Worm (Caenorhabditis elegans): ENCODE results near the gene C17C3.3.

The C17C3.3 gene

ce11 chrII:5574925-5575324 lies 13.4 kb downstream of the C17C3.3 start:
- TF ChIP-seq ets-7 (tag; optimal IDR thresholded peaks at IDR 0.05): no peak
- no peak for TF ChIP-seq tbx-37 (GFP tag; conservative IDR thresholded peaks at IDR 0.05)
- TF ChIP-seq scrt-1 (GFP tag; IDR thresholded peaks at IDR 0.05): no peak
- no peak for TF ChIP-seq flt-1 (GFP tag; IDR thresholded peaks at IDR 0.05)
- no peak for TF ChIP-seq hnd-1 (tag; optimal IDR thresholded peaks at IDR 0.05)
- no peak for TF ChIP-seq ama-1 (optimal IDR thresholded peaks at IDR 0.05)
- TF ChIP-seq aly-1 (tag; optimal IDR thresholded peaks at IDR 0.05): no peak
- TF ChIP-seq ceh-13 (GFP tag; optimal IDR thresholded peaks at IDR 0.05): no peak

- peak; percentile 36 for TF ChIP-seq ceh-13 (GFP tag; optimal IDR thresholded peaks at IDR 0.05)
- peak; percentile 27 for TF ChIP-seq B0310.2 (tag; optimal IDR thresholded peaks at IDR 0.05)
- peak; percentile 33 for TF ChIP-seq F13C5.2 (tag; optimal IDR thresholded peaks at IDR 0.05)
- TF ChIP-seq hnd-1 (tag; optimal IDR thresholded peaks at IDR 0.05): peak; percentile 20
- peak; percentile 37; the same call in 1 of the 2 replicates for TF ChIP-seq tbx-37 (GFP tag; conservative IDR thresholded peaks at IDR 0.05)
- TF ChIP-seq ceh-36 (tag; optimal IDR thresholded peaks at IDR 0.05): peak; percentile 33
- peak; percentile 66 for TF ChIP-seq scrt-1 (GFP tag; IDR thresholded peaks at IDR 0.05)
- peak; percentile 22 for TF ChIP-seq hmbx-1 (tag; optimal IDR thresholded peaks at IDR 0.05)
- no peak for TF ChIP-seq ets-7 (tag; optimal IDR thresholded peaks at IDR 0.05)
- peak; percentile 76 for TF ChIP-seq hmg-4 (GFP tag; optimal IDR thresholded peaks at IDR 0.05)
- peak; percentile 73 for TF ChIP-seq flt-1 (GFP tag; IDR thresholded peaks at IDR 0.05)
- no peak for TF ChIP-seq pes-1 (GFP tag; IDR thresholded peaks at IDR 0.05)
- peak; percentile 59; the same call in 1 of the 2 replicates for TF ChIP-seq tbx-11 (GFP tag; IDR thresholded peaks at IDR 0.05)
- TF ChIP-seq aly-1 (tag; optimal IDR thresholded peaks at IDR 0.05): no peak
- TF ChIP-seq tra-4 (tag; optimal IDR thresholded peaks at IDR 0.05): no peak
- TF ChIP-seq sea-1 (GFP tag; conservative IDR thresholded peaks at IDR 0.05): 0 out of 2 replicates have a peak, but pooled peaks have one; percentile 64
These were observed 15.5 kb downstream of the C17C3.3 start for ce11 chrII:5577060-5577459.

- no peak for TF ChIP-seq B0310.2 (tag; optimal IDR thresholded peaks at IDR 0.05)
- TF ChIP-seq pes-1 (GFP tag; IDR thresholded peaks at IDR 0.05): no peak
- TF ChIP-seq scrt-1 (GFP tag; IDR thresholded peaks at IDR 0.05): no peak
- no peak for TF ChIP-seq ceh-36 (tag; optimal IDR thresholded peaks at IDR 0.05)
- TF ChIP-seq tbx-11 (GFP tag; IDR thresholded peaks at IDR 0.05): no peak
- TF ChIP-seq F13C5.2 (tag; optimal IDR thresholded peaks at IDR 0.05): no peak
- no peak for TF ChIP-seq ceh-13 (GFP tag; optimal IDR thresholded peaks at IDR 0.05)
These were observed 16.5 kb downstream of the C17C3.3 start, which contains the start of gene T25E4.1 for ce11 chrII:5578035-5578434. TSS of gene T25E4.1 (plus strand) at chrII:5578335.

- no peak for TF ChIP-seq tbx-37 (GFP tag; conservative IDR thresholded peaks at IDR 0.05)
- no peak for TF ChIP-seq flt-1 (GFP tag; IDR thresholded peaks at IDR 0.05)
- no peak for TF ChIP-seq scrt-1 (GFP tag; IDR thresholded peaks at IDR 0.05)
- no peak for TF ChIP-seq aly-1 (tag; optimal IDR thresholded peaks at IDR 0.05)
- no peak for TF ChIP-seq F13C5.2 (tag; optimal IDR thresholded peaks at IDR 0.05)
- TF ChIP-seq ceh-13 (GFP tag; optimal IDR thresholded peaks at IDR 0.05): no peak
- no peak for TF ChIP-seq hmg-4 (GFP tag; optimal IDR thresholded peaks at IDR 0.05)
- TF ChIP-seq pes-1 (GFP tag; IDR thresholded peaks at IDR 0.05): no peak
- TF ChIP-seq tra-4 (tag; optimal IDR thresholded peaks at IDR 0.05): no peak
These were observed 17.2 kb downstream of the C17C3.3 start for ce11 chrII:5578714-5579113.

- TF ChIP-seq aly-1 (tag; optimal IDR thresholded peaks at IDR 0.05) (no peak), ama-1 (optimal IDR thresholded peaks at IDR 0.05) (no peak), ets-7 (tag; optimal IDR thresholded peaks at IDR 0.05) (no peak), tbx-37 (GFP tag; conservative IDR thresholded peaks at IDR 0.05) (no peak), ceh-36 (tag; optimal IDR thresholded peaks at IDR 0.05) (no peak), scrt-1 (GFP tag; IDR thresholded peaks at IDR 0.05) (no peak), sea-1 (GFP tag; conservative IDR thresholded peaks at IDR 0.05) (no peak), hmg-4 (GFP tag; optimal IDR thresholded peaks at IDR 0.05) (no peak), hmbx-1 (tag; optimal IDR thresholded peaks at IDR 0.05) (no peak), F13C5.2 (tag; optimal IDR thresholded peaks at IDR 0.05) (no peak), tbx-11 (GFP tag; IDR thresholded peaks at IDR 0.05) (no peak), flt-1 (GFP tag; IDR thresholded peaks at IDR 0.05) (no peak), pes-1 (GFP tag; IDR thresholded peaks at IDR 0.05) (no peak), ceh-13 (GFP tag; optimal IDR thresholded peaks at IDR 0.05) (no peak)
These were observed 17.7 kb downstream of the C17C3.3 start for ce11 chrII:5579236-5579635.

- no peak for TF ChIP-seq hmbx-1 (tag; optimal IDR thresholded peaks at IDR 0.05)
- TF ChIP-seq F13C5.2 (tag; optimal IDR thresholded peaks at IDR 0.05): no peak
- TF ChIP-seq ceh-13 (GFP tag; optimal IDR thresholded peaks at IDR 0.05): no peak
- no peak for TF ChIP-seq pes-1 (GFP tag; IDR thresholded peaks at IDR 0.05)
- TF ChIP-seq B0310.2 (tag; optimal IDR thresholded peaks at IDR 0.05): no peak
- TF ChIP-seq ets-7 (tag; optimal IDR thresholded peaks at IDR 0.05): no peak
- no peak for TF ChIP-seq tbx-11 (GFP tag; IDR thresholded peaks at IDR 0.05)
- no peak for TF ChIP-seq hmg-4 (GFP tag; optimal IDR thresholded peaks at IDR 0.05)
- TF ChIP-seq scrt-1 (GFP tag; IDR thresholded peaks at IDR 0.05): no peak
These were observed 20.8 kb downstream of the C17C3.3 start, which contains the start of gene T25E4.2 for ce11 chrII:5582309-5582708. TSS of gene T25E4.2 (minus strand) at chrII:5582409.

ce11 chrII:5585788-5586187 lies 24.3 kb downstream of the C17C3.3 start, which contains the start of gene lys-8:
TSS of gene lys-8 (plus strand) at chrII:5586178.
- TF ChIP-seq tra-4 (tag; optimal IDR thresholded peaks at IDR 0.05) (no peak), ceh-13 (GFP tag; optimal IDR thresholded peaks at IDR 0.05) (no peak), hmbx-1 (tag; optimal IDR thresholded peaks at IDR 0.05) (no peak), B0310.2 (tag; optimal IDR thresholded peaks at IDR 0.05) (no peak), aly-1 (tag; optimal IDR thresholded peaks at IDR 0.05) (no peak), ceh-36 (tag; optimal IDR thresholded peaks at IDR 0.05) (no peak), scrt-1 (GFP tag; IDR thresholded peaks at IDR 0.05) (no peak), hmg-4 (GFP tag; optimal IDR thresholded peaks at IDR 0.05) (no peak), tbx-37 (GFP tag; conservative IDR thresholded peaks at IDR 0.05) (no peak), flt-1 (GFP tag; IDR thresholded peaks at IDR 0.05) (no peak), sea-1 (GFP tag; conservative IDR thresholded peaks at IDR 0.05) (no peak), ama-1 (optimal IDR thresholded peaks at IDR 0.05) (no peak), F13C5.2 (tag; optimal IDR thresholded peaks at IDR 0.05) (no peak), pes-1 (GFP tag; IDR thresholded peaks at IDR 0.05) (no peak), ets-7 (tag; optimal IDR thresholded peaks at IDR 0.05) (no peak), hnd-1 (tag; optimal IDR thresholded peaks at IDR 0.05) (no peak), tbx-11 (GFP tag; IDR thresholded peaks at IDR 0.05) (no peak)

All from whole organism, early embryonic.